Worm (Caenorhabditis elegans) whole organism, young adult: ENCODE measurements around the gene C35B1.5.

Experiments
- C06A6.2 ChIP-seq: fragments of 200-800 bp; sonication (Bioruptor generic); conservative IDR thresholded peaks from 2 replicates; pipeline ENCODE4 v1.3.6; 2022; ENCODE audit warnings: missing genetic modification characterization, missing compliant biosample characterization
- F10E7.11 ChIP-seq: sonication (generic microtip); optimal IDR thresholded peaks from 2 replicates; lab custom pipeline; 2017; ENCODE audit warnings: mild to moderate bottlenecking, missing genetic modification characterization, moderate library complexity, missing compliant biosample characterization
- F23B12.7 ChIP-seq: sonication (generic microtip); optimal IDR thresholded peaks from 2 replicates; lab custom pipeline; 2017; ENCODE audit warnings: missing genetic modification characterization, mild to moderate bottlenecking, missing compliant biosample characterization, antibody characterized with exemption, moderate library complexity; ENCODE audit not compliant: insufficient read depth
- F37B4.10 ChIP-seq: fragments of 200-800 bp; sonication (Bioruptor generic); IDR thresholded peaks from 2 replicates; pipeline ENCODE4 v1.3.6; 2022; ENCODE audit warnings: missing genetic modification characterization, missing compliant biosample characterization
- F49E8.2 ChIP-seq: sonication (generic microtip); optimal IDR thresholded peaks from 3 replicates; lab custom pipeline; 2017; ENCODE audit warnings: missing genetic modification characterization, mild to moderate bottlenecking, missing compliant biosample characterization, antibody characterized with exemption, moderate library complexity; ENCODE audit not compliant: insufficient read depth
- F52B5.7 ChIP-seq: sonication (generic microtip); optimal IDR thresholded peaks from 2 replicates; lab custom pipeline; 2016; ENCODE audit warnings: mild to moderate bottlenecking, missing genetic modification characterization, missing compliant biosample characterization
- F57C9.4 ChIP-seq: sonication (generic microtip); optimal IDR thresholded peaks from 2 replicates; lab custom pipeline; 2017; ENCODE audit warnings: mild to moderate bottlenecking, missing genetic modification characterization, missing compliant biosample characterization
- K11D2.4 ChIP-seq: fragments of 200-800 bp; sonication (Bioruptor generic); IDR thresholded peaks from 2 replicates; pipeline ENCODE4 v1.3.6; 2022; ENCODE audit warnings: missing genetic modification reagents, missing genetic modification characterization, missing compliant biosample characterization
- T07F8.4 ChIP-seq: sonication (generic microtip); optimal IDR thresholded peaks from 2 replicates; lab custom pipeline; 2016; ENCODE audit warnings: mild to moderate bottlenecking, missing genetic modification characterization, moderate library complexity, missing compliant biosample characterization
- Y53G8AR.9 ChIP-seq: fragments of 200-800 bp; sonication (Bioruptor generic); conservative IDR thresholded peaks from 2 replicates; pipeline ENCODE4 v1.3.6; 2022; ENCODE audit warnings: missing genetic modification reagents, missing genetic modification characterization, missing compliant biosample characterization
- Y95B8A.8 ChIP-seq: fragments of 200-800 bp; sonication (Bioruptor generic); IDR thresholded peaks from 2 replicates; pipeline ENCODE4 v1.3.6; 2022; ENCODE audit warnings: missing genetic modification reagents, missing genetic modification characterization, missing compliant biosample characterization
- athp-1 ChIP-seq: sonication (generic microtip); optimal IDR thresholded peaks from 2 replicates; lab custom pipeline; 2017; ENCODE audit warnings: mild to moderate bottlenecking, missing genetic modification characterization, missing compliant biosample characterization
- attf-3 ChIP-seq: fragments of 200-800 bp; sonication (Bioruptor generic); conservative IDR thresholded peaks from 2 replicates; pipeline ENCODE4 v1.3.6; 2022; ENCODE audit warnings: missing genetic modification reagents, missing genetic modification characterization, missing compliant biosample characterization
- ceh-100 ChIP-seq: fragments of 200-800 bp; sonication (Bioruptor generic); IDR thresholded peaks from 2 replicates; pipeline ENCODE4 v1.3.6; 2022; ENCODE audit warnings: missing genetic modification reagents, missing genetic modification characterization, missing compliant biosample characterization
- ceh-40 ChIP-seq: fragments of 200-800 bp; sonication (Bioruptor generic); IDR thresholded peaks from 2 replicates; pipeline ENCODE4 v1.3.6; 2022; ENCODE audit warnings: missing genetic modification characterization, missing compliant biosample characterization
- dox-1 ChIP-seq: fragments of 200-800 bp; sonication (Bioruptor generic); IDR thresholded peaks from 2 replicates; pipeline ENCODE4 v1.3.6; 2022; ENCODE audit warnings: missing genetic modification reagents, missing genetic modification characterization, missing compliant biosample characterization
- hlh-26 ChIP-seq: fragments of 200-800 bp; sonication (Bioruptor generic); conservative IDR thresholded peaks from 2 replicates; pipeline ENCODE4 v1.3.6; 2022; ENCODE audit warnings: missing genetic modification reagents, missing genetic modification characterization, missing compliant biosample characterization
- let-526 ChIP-seq: fragments of 200-800 bp; sonication (Bioruptor generic); IDR thresholded peaks from 2 replicates; pipeline ENCODE4 v1.3.6; 2022; ENCODE audit warnings: missing genetic modification reagents, missing genetic modification characterization, missing compliant biosample characterization
- lin-35 ChIP-seq, 3 experiments: fragments of 150-350 bp in 2 of 3; sonication (generic microtip) in 1 of 3; optimal IDR thresholded peaks; 2 replicates each; lab custom pipeline; 2014 to 2018; ENCODE audit warnings: missing biosample characterization in 3 of 3, missing genetic modification characterization in 3 of 3, missing genetic modification reagents in 3 of 3
- lin-54 ChIP-seq: fragments of 200-800 bp; sonication (Bioruptor generic); optimal IDR thresholded peaks from 2 replicates; lab custom pipeline; 2018; ENCODE audit warnings: mild to moderate bottlenecking, missing genetic modification characterization, missing compliant biosample characterization
- lsy-27 ChIP-seq: sonication (generic microtip); optimal IDR thresholded peaks from 2 replicates; lab custom pipeline; 2017; ENCODE audit warnings: missing genetic modification characterization, mild to moderate bottlenecking, missing compliant biosample characterization, antibody characterized with exemption, missing genotype, borderline replicate concordance; ENCODE audit not compliant: insufficient read depth
- madf-10 ChIP-seq: sonication (generic microtip); optimal IDR thresholded peaks from 2 replicates; lab custom pipeline; 2016; ENCODE audit warnings: mild to moderate bottlenecking, missing genetic modification characterization, missing compliant biosample characterization
- mel-28 ChIP-seq: sonication (generic microtip); optimal IDR thresholded peaks from 2 replicates; lab custom pipeline; 2016; ENCODE audit warnings: borderline replicate concordance, mild to moderate bottlenecking, missing genetic modification characterization, missing compliant biosample characterization
- nfya-1 ChIP-seq: sonication (generic microtip); optimal IDR thresholded peaks from 2 replicates; lab custom pipeline; 2017; ENCODE audit warnings: antibody characterized with exemption, missing compliant biosample characterization, missing genetic modification characterization, borderline replicate concordance; ENCODE audit not compliant: insufficient read depth
- rpc-1 ChIP-seq, 2 experiments: fragments of 150-350 bp in 1 of 2; sonication (generic microtip) in 1 of 2; optimal IDR thresholded peaks; 2 replicates each; lab custom pipeline; 2014 to 2018; ENCODE audit warnings: missing biosample characterization in 1 of 2, missing genetic modification characterization in 1 of 2, missing genetic modification reagents in 1 of 2, missing genotype in 1 of 2
- sdz-38 ChIP-seq: sonication (generic microtip); optimal IDR thresholded peaks from 2 replicates; lab custom pipeline; 2016; ENCODE audit warnings: missing genotype, missing genetic modification characterization, missing compliant biosample characterization
- sea-2 ChIP-seq: fragments of 200-800 bp; sonication (Bioruptor generic); IDR thresholded peaks from 2 replicates; pipeline ENCODE4 v1.3.6; 2022; ENCODE audit warnings: missing genetic modification characterization, missing compliant biosample characterization
- sptf-2 ChIP-seq: fragments of 200-800 bp; sonication (Bioruptor generic); optimal IDR thresholded peaks from 2 replicates; lab custom pipeline; 2018; ENCODE audit warnings: mild to moderate bottlenecking, missing genetic modification characterization, missing compliant biosample characterization
- tbx-9 ChIP-seq: sonication (generic microtip); optimal IDR thresholded peaks from 2 replicates; lab custom pipeline; 2016; ENCODE audit warnings: borderline replicate concordance, missing genetic modification characterization, inconsistent platforms, missing compliant biosample characterization
- zim-3 ChIP-seq: sonication (generic microtip); optimal IDR thresholded peaks from 2 replicates; lab custom pipeline; 2017; ENCODE audit warnings: mild to moderate bottlenecking, missing genetic modification characterization, moderate library complexity, missing compliant biosample characterization
- ztf-6 ChIP-seq: fragments of 200-800 bp; sonication (Bioruptor generic); IDR thresholded peaks from 2 replicates; pipeline ENCODE4 v1.3.6; 2022; ENCODE audit warnings: missing genetic modification reagents, missing genetic modification characterization, missing compliant biosample characterization

The C35B1.5 gene

ce11 chrIV:4076690-4077295 lies 7.2 kb downstream of the C35B1.5 start (continued):
- TF ChIP-seq F23B12.7 (tag; lab: Kevin White, UChicago) (no peak), Y95B8A.8 (GFP tag; lab: Robert Waterston, UW) (no peak), lin-35 (GFP tag; optimal IDR thresholded peaks at IDR 0.05; lab: Kevin White, UChicago) (no peak), F52B5.7 (tag; lab: Kevin White, UChicago) (no peak), mel-28 (tag; lab: Kevin White, UChicago) (no peak)
- TF ChIP-seq, all 124 proteins: peak for 5

DNA sequence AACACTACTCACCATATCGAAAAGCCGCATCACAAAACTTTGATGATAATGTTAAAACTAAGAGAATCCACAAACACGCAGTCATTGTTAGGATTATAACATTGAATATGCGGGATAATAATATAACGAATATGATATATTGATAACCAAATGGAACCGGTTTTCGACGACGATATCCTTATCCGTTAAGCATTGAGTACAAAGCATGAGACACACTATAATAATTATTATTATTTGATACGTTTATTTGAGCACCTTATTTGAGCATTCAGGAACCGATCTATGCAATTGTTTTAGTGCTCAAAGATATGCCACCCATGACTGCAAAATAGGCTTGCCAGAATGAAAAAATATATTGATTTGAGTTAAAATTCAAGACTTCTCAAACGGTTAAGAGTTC lies 9.4 kb downstream of the C35B1.5 start, which contains the start of gene W03D2.9:
W03D2.9 (minus strand) TSS at position 101 of the 400 bp plus-strand sequence.
- TF ChIP-seq dox-1 (GFP tag; lab: Robert Waterston, UW) (no peak), athp-1 (tag; lab: Kevin White, UChicago) (no peak), sdz-38 (tag; lab: Kevin White, UChicago) (no peak), nfya-1 (tag; lab: Kevin White, UChicago) (no peak)

- TF ChIP-seq zim-3 (tag; lab: Kevin White, UChicago) (no peak), ztf-6 (no peak), F57C9.4 (no peak), madf-10 (tag; lab: Kevin White, UChicago) (no peak), attf-3 (GFP tag; lab: Robert Waterston, UW) (no peak), T07F8.4 (tag; lab: Kevin White, UChicago) (no peak), F37B4.10 (no peak), F10E7.11 (tag; lab: Kevin White, UChicago) (no peak), C06A6.2 (GFP tag; lab: Robert Waterston, UW) (no peak), hlh-26 (no peak), sea-2 (GFP tag; lab: Robert Waterston, UW) (no peak), ceh-40 (no peak)
These were observed 12.0 kb downstream of the C35B1.5 start, which contains the start of gene pqn-75 for ce11 chrIV:4072027-4072426. Gene pqn-75 (plus strand): TSS chrIV:4072327.

ce11 chrIV:4070810-4071209 lies 13.2 kb downstream of the C35B1.5 start:
- no peak for TF ChIP-seq ceh-100 (GFP tag; lab: Robert Waterston, UW)
- TF ChIP-seq attf-3 (GFP tag; lab: Robert Waterston, UW): no peak
- TF ChIP-seq lin-35 (GFP tag; optimal IDR thresholded peaks at IDR 0.05; lab: Kevin White, UChicago): no peak

DNA sequence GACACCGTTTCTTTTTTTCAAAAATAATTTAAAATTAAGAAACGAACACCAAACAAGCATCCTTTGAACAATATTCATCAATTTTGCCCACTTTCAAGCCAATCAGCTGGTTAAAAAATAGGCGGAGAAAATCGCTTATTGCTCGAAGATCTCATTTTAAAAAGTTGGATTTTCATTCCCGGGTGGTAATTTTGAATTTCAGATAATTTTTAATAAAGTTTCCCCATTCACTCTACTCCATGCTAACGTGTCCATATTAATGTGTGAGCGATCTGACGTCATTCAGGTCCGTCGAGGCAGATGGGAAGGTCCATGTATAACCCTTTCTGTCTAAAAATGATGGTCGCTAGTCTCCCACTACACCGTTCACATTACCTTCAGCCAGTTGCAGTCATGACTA lies 15.5 kb downstream of the C35B1.5 start, which contains the start of gene fbxb-55:
fbxb-55 (plus strand) TSS at position 301 of the 400 bp plus-strand sequence.
- no peak for TF ChIP-seq rpc-1 (optimal IDR thresholded peaks at IDR 0.05; lab: Kevin White, UChicago)
- no peak for TF ChIP-seq rpc-1 (tag; optimal IDR thresholded peaks at IDR 0.05; lab: Kevin White, UChicago)
- TF ChIP-seq lin-54: no peak
- no peak for TF ChIP-seq K11D2.4 (GFP tag; lab: Robert Waterston, UW)
- no peak for TF ChIP-seq Y53G8AR.9 (GFP tag; lab: Robert Waterston, UW)
- TF ChIP-seq lsy-27 (tag; lab: Kevin White, UChicago): no peak
- TF ChIP-seq athp-1 (tag; lab: Kevin White, UChicago): no peak
- no peak for TF ChIP-seq let-526 (GFP tag; lab: Robert Waterston, UW)
- TF ChIP-seq sdz-38 (tag; lab: Kevin White, UChicago): no peak
- TF ChIP-seq tbx-9 (tag; lab: Kevin White, UChicago): no peak
- no peak for TF ChIP-seq sptf-2 (GFP tag; lab: Kevin White, UChicago)
- no peak for TF ChIP-seq F49E8.2 (tag; lab: Kevin White, UChicago)
